Fruit fly (Drosophila melanogaster): ENCODE data around the gene sif.

dm6 chr3L:5666787-5667186 is 9.1 kb downstream of the sif start:
- TF ChIP-seq Ets98B (GFP tag; IDR thresholded peaks at IDR 0.05) (no peak), EcR (GFP tag; optimal IDR thresholded peaks at IDR 0.05) (no peak), CG8301 (tag; optimal IDR thresholded peaks at IDR 0.05) (no peak), D1 (tag; optimal IDR thresholded peaks at IDR 0.05) (no peak), CG13204 (GFP tag; optimal IDR thresholded peaks at IDR 0.05) (no peak), CG4496 (GFP tag; IDR thresholded peaks at IDR 0.05) (no peak)

Data from whole organism, pupa.